Worm (Caenorhabditis elegans) whole organism, L4 larva: ENCODE data around the gene oig-8.

Experiments used
- D1046.2 ChIP-seq: fragments of 200-800 bp; sonication (Bioruptor generic); IDR thresholded peaks from 2 replicates; pipeline ENCODE4 v1.3.6; 2022; ENCODE audit warnings: missing genetic modification characterization, missing compliant biosample characterization
- F44E2.7 ChIP-seq: fragments of 200-800 bp; sonication (Bioruptor generic); IDR thresholded peaks from 2 replicates; pipeline ENCODE4 v2.1.2; 2022; ENCODE audit warnings: missing genetic modification characterization, missing compliant biosample characterization
- F49E8.2 ChIP-seq: sonication (generic microtip); optimal IDR thresholded peaks from 2 replicates; lab custom pipeline; 2016; ENCODE audit warnings: missing compliant biosample characterization, mild to moderate bottlenecking, missing genetic modification characterization, borderline replicate concordance
- Y5F2A.4 ChIP-seq: fragments of 200-800 bp; sonication (Bioruptor generic); optimal IDR thresholded peaks from 2 replicates; lab custom pipeline; 2018; ENCODE audit warnings: mild to moderate bottlenecking, missing genetic modification characterization, missing compliant biosample characterization
- aha-1 ChIP-seq: fragments of 150-350 bp; peaks from one replicate; lab custom pipeline; 2014; ENCODE audit warnings: missing biosample characterization, missing genetic modification characterization
- aly-2 ChIP-seq: sonication (generic microtip); optimal IDR thresholded peaks from 2 replicates; lab custom pipeline; 2018; ENCODE audit warnings: missing biosample characterization, missing genetic modification characterization
- ama-1 ChIP-seq: fragments of 150-350 bp; optimal IDR thresholded peaks from 2 replicates; lab custom pipeline; 2014; ENCODE audit warnings: inconsistent platforms, mixed read lengths
- dmd-6 ChIP-seq: fragments of 200-800 bp; sonication (Bioruptor generic); IDR thresholded peaks from 2 replicates; pipeline ENCODE4 v1.3.6; 2022; ENCODE audit warnings: missing genetic modification reagents, missing genetic modification characterization, missing compliant biosample characterization
- dmd-8 ChIP-seq: fragments of 200-800 bp; sonication (Bioruptor generic); IDR thresholded peaks from 2 replicates; pipeline ENCODE4 v1.3.6; 2022; ENCODE audit warnings: missing genetic modification characterization, missing compliant biosample characterization
- dmd-9 ChIP-seq: fragments of 200-800 bp; sonication (Bioruptor generic); IDR thresholded peaks from 2 replicates; pipeline ENCODE4 v1.3.6; 2022; ENCODE audit warnings: missing genetic modification reagents, missing genetic modification characterization, missing compliant biosample characterization
- dve-1 ChIP-seq: sonication (generic microtip); optimal IDR thresholded peaks from 2 replicates; lab custom pipeline; 2017; ENCODE audit warnings: antibody characterized with exemption, mild to moderate bottlenecking, missing genetic modification characterization, missing compliant biosample characterization; ENCODE audit not compliant: insufficient read depth
- egl-27 ChIP-seq: sonication (generic microtip); optimal IDR thresholded peaks from 3 replicates; lab custom pipeline; 2017; ENCODE audit warnings: missing biosample characterization, missing genetic modification reagents, missing genetic modification characterization
- hif-1 ChIP-seq, 2 experiments: sonication (generic microtip); optimal IDR thresholded peaks; 2 replicates each; lab custom pipeline; 2016 to 2017; ENCODE audit warnings: missing compliant biosample characterization in 2 of 2, missing genetic modification characterization in 2 of 2, missing genetic modification reagents in 2 of 2, missing genotype in 2 of 2, mild to moderate bottlenecking in 1 of 2
- hlh-11 ChIP-seq: fragments of 200-800 bp; sonication (Bioruptor generic); optimal IDR thresholded peaks from 2 replicates; lab custom pipeline; 2018; ENCODE audit warnings: mild to moderate bottlenecking, missing genetic modification characterization, missing compliant biosample characterization
- lim-7 ChIP-seq: fragments of 200-800 bp; sonication (Bioruptor generic); IDR thresholded peaks from 2 replicates; pipeline ENCODE4 v1.3.6; 2022; ENCODE audit warnings: missing genetic modification characterization, missing compliant biosample characterization
- lin-1 ChIP-seq: fragments of 200-800 bp; sonication (Bioruptor generic); IDR thresholded peaks from 2 replicates; pipeline ENCODE4 v1.3.6; 2022; ENCODE audit warnings: missing genetic modification reagents, missing genetic modification characterization, missing compliant biosample characterization
- lin-39 ChIP-seq: fragments of 150-350 bp; optimal IDR thresholded peaks from 2 replicates; lab custom pipeline; 2014; ENCODE audit warnings: missing biosample characterization, missing genetic modification reagents, missing genetic modification characterization
- madf-9 ChIP-seq: fragments of 200-800 bp; sonication (Bioruptor generic); conservative IDR thresholded peaks from 2 replicates; pipeline ENCODE4 v1.3.6; 2022; ENCODE audit warnings: missing genetic modification reagents, missing genetic modification characterization, missing compliant biosample characterization
- mdl-1 ChIP-seq, 2 experiments: fragments of 150-350 bp in 1 of 2; sonication (generic microtip) in 1 of 2; optimal IDR thresholded peaks; 2 replicates each; lab custom pipeline; 2014 to 2017; ENCODE audit warnings: missing biosample characterization in 2 of 2, missing genetic modification characterization in 2 of 2
- mes-2 ChIP-seq: sonication (generic microtip); optimal IDR thresholded peaks from 2 replicates; lab custom pipeline; 2016; ENCODE audit warnings: missing genotype, mild to moderate bottlenecking, missing genetic modification characterization, missing compliant biosample characterization; ENCODE audit not compliant: poor library complexity, severe bottlenecking
- mxl-3 ChIP-seq: fragments of 200-800 bp; sonication (Bioruptor generic); optimal IDR thresholded peaks from 2 replicates; lab custom pipeline; 2018; ENCODE audit warnings: mild to moderate bottlenecking, missing genetic modification characterization, missing compliant biosample characterization
- nhr-102 ChIP-seq: sonication (generic microtip); optimal IDR thresholded peaks from 2 replicates; lab custom pipeline; 2016; ENCODE audit warnings: mild to moderate bottlenecking, missing genetic modification characterization, moderate library complexity, missing compliant biosample characterization
- nhr-11 ChIP-seq: fragments of 150-350 bp; optimal IDR thresholded peaks from 2 replicates; lab custom pipeline; 2014; ENCODE audit warnings: missing biosample characterization, missing genetic modification characterization
- nhr-111 ChIP-seq: fragments of 200-800 bp; sonication (Bioruptor generic); optimal IDR thresholded peaks from 2 replicates; lab custom pipeline; 2018; ENCODE audit warnings: mild to moderate bottlenecking, missing genetic modification characterization, missing compliant biosample characterization
- nhr-41 ChIP-seq: fragments of 200-800 bp; sonication (Bioruptor generic); IDR thresholded peaks from 2 replicates; pipeline ENCODE4 v1.3.6; 2022; ENCODE audit warnings: missing genetic modification reagents, missing genetic modification characterization, missing compliant biosample characterization
- nhr-6 ChIP-seq: fragments of 150-350 bp; optimal IDR thresholded peaks from 2 replicates; lab custom pipeline; 2014; ENCODE audit warnings: missing biosample characterization, missing genetic modification characterization
- pqm-1 ChIP-seq: sonication (generic microtip); optimal IDR thresholded peaks from 2 replicates; lab custom pipeline; 2017; ENCODE audit warnings: missing biosample characterization, missing genetic modification characterization
- snpc-4 ChIP-seq: fragments of 150-350 bp; optimal IDR thresholded peaks from 2 replicates; lab custom pipeline; 2014; ENCODE audit warnings: missing biosample characterization, missing genetic modification characterization
- spr-1 ChIP-seq: sonication (generic microtip); optimal IDR thresholded peaks from 2 replicates; lab custom pipeline; 2016; ENCODE audit warnings: mild to moderate bottlenecking, missing genetic modification characterization, missing compliant biosample characterization
- tag-97 ChIP-seq: fragments of 200-800 bp; sonication (Bioruptor generic); IDR thresholded peaks from 2 replicates; pipeline ENCODE4 v1.3.6; 2022; ENCODE audit warnings: missing genetic modification characterization, missing compliant biosample characterization
- unc-62 ChIP-seq, 3 experiments: fragments of 150-350 bp in 1 of 3; sonication (generic microtip); optimal IDR thresholded peaks in 2 of 3; peaks in 1 of 3; 1 replicate in 1 of 3; 2 replicates in 2 of 3; lab custom pipeline; 2014 to 2017; ENCODE audit warnings: missing biosample characterization in 3 of 3, missing genetic modification characterization in 3 of 3, missing genetic modification reagents in 3 of 3, missing genotype in 1 of 3
- zfp-2 ChIP-seq: sonication (generic microtip); optimal IDR thresholded peaks from 2 replicates; lab custom pipeline; 2016; ENCODE audit warnings: mild to moderate bottlenecking, missing genetic modification characterization, missing compliant biosample characterization

The oig-8 gene

DNA sequence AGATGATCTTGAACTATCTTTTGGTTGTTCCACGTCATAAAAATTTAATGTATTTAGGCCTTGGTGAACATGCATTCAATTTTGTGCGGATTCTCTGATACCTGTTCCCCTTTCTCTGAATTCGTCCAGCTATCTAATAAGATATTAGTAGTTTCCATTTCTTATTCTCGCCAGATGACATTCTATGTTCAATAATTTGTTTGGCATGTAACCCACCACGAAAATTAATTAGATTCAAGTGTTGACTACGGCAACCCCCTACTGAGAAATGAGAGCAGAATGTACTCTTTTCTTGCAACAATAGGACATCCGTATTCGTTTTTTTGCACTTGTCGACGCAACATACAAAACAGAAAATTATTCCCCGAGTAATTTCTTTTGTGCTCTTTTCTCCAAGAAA, 6.7 kb downstream of the oig-8 start:
- TF ChIP-seq nhr-41 (GFP tag; lab: Robert Waterston, UW) (no peak), egl-27 (tag; lab: Kevin White, UChicago) (no peak), mxl-3 (no peak), aly-2 (no peak), mdl-1 (tag; optimal IDR thresholded peaks at IDR 0.05; lab: Kevin White, UChicago) (no peak), ama-1 (lab: Kevin White, UChicago) (no peak), spr-1 (no peak), F49E8.2 (tag; lab: Kevin White, UChicago) (no peak), nhr-102 (tag; lab: Kevin White, UChicago) (no peak), hif-1 (tag; optimal IDR thresholded peaks at IDR 0.05; lab: Kevin White, UChicago) (no peak), unc-62 (GFP tag; optimal IDR thresholded peaks at IDR 0.05 in 1 of 2; lab: Kevin White, UChicago) (no peak), unc-62 (tag; optimal IDR thresholded peaks at IDR 0.05; lab: Kevin White, UChicago) (no peak), D1046.2 (GFP tag; lab: Robert Waterston, UW) (no peak), mes-2 (no peak), zfp-2 (tag; lab: Kevin White, UChicago) (no peak), madf-9 (GFP tag; lab: Robert Waterston, UW) (no peak), dmd-6 (GFP tag; lab: Robert Waterston, UW) (no peak), nhr-111 (no peak), lin-1 (GFP tag; lab: Robert Waterston, UW) (no peak)

DNA sequence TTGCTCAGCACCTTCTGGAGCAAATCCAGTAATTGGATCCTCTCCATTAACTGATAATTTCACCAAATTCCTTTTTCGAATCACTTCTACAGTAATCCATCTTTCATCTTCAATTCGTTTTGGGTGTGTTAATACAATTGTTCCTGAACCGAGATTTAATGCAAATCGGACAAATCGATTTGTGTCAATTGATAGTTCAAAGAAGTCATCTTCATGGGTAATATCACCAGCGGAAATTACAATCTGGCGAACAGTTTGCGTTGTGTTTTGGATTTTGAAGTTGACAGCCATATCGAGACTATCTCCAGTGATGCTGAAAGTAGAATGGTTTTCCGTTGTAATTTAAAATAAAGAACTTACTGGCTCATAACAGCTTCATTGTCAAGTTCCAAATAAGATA, 11.1 kb downstream of the oig-8 start:
- TF ChIP-seq lin-39 (tag; lab: Kevin White, UChicago) = no peak
- no peak for TF ChIP-seq F44E2.7 (GFP tag; lab: Robert Waterston, UW)
- no peak for TF ChIP-seq dmd-9 (GFP tag; lab: Robert Waterston, UW)
- peak in 1 of 2 experiments; percentile 95 for TF ChIP-seq unc-62 (GFP tag; optimal IDR thresholded peaks at IDR 0.05 in 1 of 2; lab: Kevin White, UChicago)
- TF ChIP-seq unc-62 (tag; optimal IDR thresholded peaks at IDR 0.05; lab: Kevin White, UChicago) = no peak
- TF ChIP-seq snpc-4 = no peak
- TF ChIP-seq nhr-11 (tag; lab: Kevin White, UChicago) = no peak
- no peak for TF ChIP-seq dve-1 (tag; lab: Kevin White, UChicago)
- TF ChIP-seq Y5F2A.4 (GFP tag; lab: Kevin White, UChicago) = no peak

DNA sequence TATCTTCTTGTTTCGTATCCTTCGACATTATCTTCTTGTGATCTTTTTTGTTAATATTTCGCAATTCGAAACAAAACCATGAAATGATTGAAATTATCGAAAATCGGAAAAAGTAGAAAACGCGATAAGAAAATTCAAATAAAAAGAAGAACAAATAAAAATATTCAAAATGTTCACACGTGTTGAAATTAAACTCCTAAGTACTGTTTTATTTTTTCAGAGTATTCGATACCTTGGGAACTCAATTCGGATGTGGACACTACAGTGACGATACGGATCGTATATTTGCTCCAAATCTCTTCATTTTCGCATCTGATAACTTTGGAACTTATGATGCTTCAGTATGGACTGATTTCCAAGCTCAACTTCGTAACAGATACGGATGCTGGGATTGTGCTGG, 12.8 kb downstream of the oig-8 start, which contains the start of gene T19D12.5:
Gene T19D12.5 (minus strand): TSS at position 101 of the 400 bp plus-strand sequence.
- TF ChIP-seq aha-1 (tag; lab: Kevin White, UChicago) = peak; percentile 78
- no peak for TF ChIP-seq tag-97 (GFP tag; lab: Robert Waterston, UW)
- TF ChIP-seq unc-62 (GFP tag; optimal IDR thresholded peaks at IDR 0.05 in 1 of 2; lab: Kevin White, UChicago) = peak in 1 of 2 experiments; percentile 25
- no peak for TF ChIP-seq unc-62 (tag; optimal IDR thresholded peaks at IDR 0.05; lab: Kevin White, UChicago)
- no peak for TF ChIP-seq lim-7
- no peak for TF ChIP-seq dmd-8 (GFP tag; lab: Robert Waterston, UW)
- TF ChIP-seq hlh-11 = no peak

DNA sequence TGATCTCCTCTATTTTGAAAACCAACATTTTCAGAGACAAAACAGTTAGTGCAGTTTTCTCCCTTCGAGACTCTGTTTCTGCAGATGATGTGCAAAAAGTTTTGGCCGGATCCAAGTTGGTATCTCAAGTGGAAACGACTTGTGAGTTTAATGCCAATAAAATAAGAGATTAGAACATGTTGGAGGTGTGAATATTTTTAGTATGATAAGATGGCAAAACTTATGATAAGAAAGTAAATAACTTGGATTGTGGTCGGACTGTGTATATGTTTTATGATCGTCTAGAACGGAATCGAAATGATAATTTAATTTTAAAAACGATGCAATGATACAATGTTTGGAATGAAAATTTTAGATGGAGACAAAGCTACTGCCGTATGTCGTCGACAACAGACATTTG, 16.9 kb downstream of the oig-8 start:
- TF ChIP-seq pqm-1 (tag; lab: Kevin White, UChicago) = peak; percentile 32
- no peak for TF ChIP-seq D1046.2 (GFP tag; lab: Robert Waterston, UW)

DNA sequence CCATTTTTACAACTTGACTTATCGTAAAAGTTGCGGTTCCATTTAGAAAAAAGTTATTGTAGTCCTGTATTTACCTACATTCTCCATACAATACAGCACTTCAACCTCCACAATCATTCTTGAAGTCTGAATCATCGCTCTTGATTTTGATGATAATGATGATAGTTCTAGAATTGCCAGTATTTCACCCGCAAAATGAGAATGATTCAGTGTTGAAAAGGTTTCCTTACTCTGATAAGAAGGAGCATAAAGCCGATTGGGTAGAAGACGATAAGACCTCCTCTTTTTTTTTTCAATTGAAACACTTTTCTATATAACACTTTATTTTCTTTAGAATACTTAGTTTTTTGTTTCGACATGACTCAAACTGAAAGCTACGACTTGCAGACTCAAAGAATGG, 18.1 kb downstream of the oig-8 start, which contains the start of gene T19D12.4:
Gene T19D12.4 (plus strand): TSS at position 295 of the 400 bp plus-strand sequence.
- TF ChIP-seq dmd-6 (GFP tag; lab: Robert Waterston, UW) = 0 out of 2 replicates have a peak, but pooled peaks have one; percentile 10
- TF ChIP-seq nhr-6 (tag; lab: Kevin White, UChicago) = peak; percentile 27
- TF ChIP-seq pqm-1 (tag; lab: Kevin White, UChicago) = peak; percentile 60
- no peak for TF ChIP-seq nhr-11 (tag; lab: Kevin White, UChicago)
- TF ChIP-seq nhr-41 (GFP tag; lab: Robert Waterston, UW) = no peak
